Worm (Caenorhabditis elegans) whole organism, late embryonic: ENCODE data around the gene D1014.2.

Source experiments
- ama-1 ChIP-seq: fragments of 150-350 bp; optimal IDR thresholded peaks from 2 replicates; lab custom pipeline; 2014
- ceh-22 ChIP-seq: sonication (generic microtip); optimal IDR thresholded peaks from 2 replicates; lab custom pipeline; 2017; ENCODE audit warnings: missing biosample characterization, missing genetic modification characterization
- ceh-30 ChIP-seq: fragments of 150-350 bp; optimal IDR thresholded peaks from 2 replicates; lab custom pipeline; 2014; ENCODE audit warnings: missing biosample characterization, missing genetic modification characterization
- ceh-9 ChIP-seq: sonication (generic microtip); optimal IDR thresholded peaks from 2 replicates; lab custom pipeline; 2016; ENCODE audit warnings: mild to moderate bottlenecking, missing genetic modification characterization, inconsistent platforms, missing compliant biosample characterization
- hlh-30 ChIP-seq: sonication (generic microtip); optimal IDR thresholded peaks from 2 replicates; lab custom pipeline; 2017; ENCODE audit warnings: antibody characterized with exemption, missing genetic modification characterization, missing compliant biosample characterization; ENCODE audit not compliant: insufficient read depth
- npax-4 ChIP-seq: sonication (generic microtip); optimal IDR thresholded peaks from 2 replicates; lab custom pipeline; 2016; ENCODE audit warnings: missing genetic modification characterization, missing compliant biosample characterization
- tbx-2 ChIP-seq: sonication (generic microtip); optimal IDR thresholded peaks from 2 replicates; lab custom pipeline; 2016; ENCODE audit warnings: missing genetic modification characterization, missing compliant biosample characterization

DNA sequence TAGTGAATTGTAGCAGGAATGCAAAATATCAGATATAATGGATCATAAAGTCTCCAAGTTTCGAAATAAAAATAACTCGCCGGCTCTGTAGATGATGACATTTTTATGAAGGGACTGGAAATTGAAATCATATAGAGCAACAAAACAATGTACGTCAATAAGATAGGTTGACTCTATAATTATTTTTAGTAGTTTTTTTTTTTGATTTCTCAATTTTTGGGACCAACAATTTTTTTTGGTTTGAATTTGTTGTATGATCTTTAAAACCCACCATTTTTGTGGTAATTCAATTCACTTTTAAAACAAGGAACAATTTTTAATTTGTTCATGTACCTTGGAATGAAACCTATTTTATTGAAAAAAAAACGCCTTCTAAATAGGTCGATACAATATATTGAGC is 46.3 kb downstream of the D1014.2 start, which contains the start of gene F20D6.12:
- no peak for TF ChIP-seq hlh-30 (tag; lab: Kevin White, UChicago)
- TF ChIP-seq ceh-9 (tag; lab: Kevin White, UChicago): no peak
- no peak for TF ChIP-seq ama-1
- TF ChIP-seq ceh-22 (tag; lab: Kevin White, UChicago): no peak
- TF ChIP-seq npax-4: no peak
- TF ChIP-seq tbx-2: no peak
- TF ChIP-seq ceh-30 (tag; lab: Kevin White, UChicago): no peak
